Fruit fly (Drosophila melanogaster): ENCODE data around the gene CG32095.

DNA sequence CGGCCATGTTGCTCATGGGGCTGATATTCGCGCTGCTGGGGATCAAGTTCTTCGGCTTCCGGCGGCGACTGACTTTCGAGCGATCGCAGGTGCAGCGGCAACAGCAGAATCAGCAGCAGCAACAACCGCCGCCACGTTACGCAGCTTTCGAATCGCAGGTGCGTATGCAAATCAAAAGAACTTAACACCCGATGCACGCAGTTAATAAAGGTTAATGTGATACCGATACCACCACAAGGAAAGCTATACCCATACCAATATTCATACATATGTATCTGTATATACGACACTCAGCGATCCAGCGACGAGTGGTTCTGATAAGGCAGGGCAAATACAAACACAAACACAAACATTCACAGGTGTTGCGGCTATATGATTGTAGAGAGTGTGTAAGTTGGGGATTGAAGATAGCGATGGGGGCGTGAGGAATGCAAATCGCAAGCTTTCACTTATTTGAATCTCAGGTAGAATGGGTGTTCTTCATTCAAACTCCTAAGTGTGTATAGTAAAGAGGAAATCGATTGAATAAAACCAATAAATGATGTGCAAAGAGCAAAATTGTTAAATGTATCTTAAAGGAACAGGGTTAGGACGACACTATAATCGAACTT is 48.1 kb downstream of the CG32095 start:
- TF ChIP-seq CG8478 (optimal IDR thresholded peaks at IDR 0.05) (no peak), CTCF (optimal IDR thresholded peaks at IDR 0.05) (no peak)

Data from S2 (cell line).